Fruit fly (Drosophila melanogaster): ENCODE measurements around the gene Hibch.

DNA sequence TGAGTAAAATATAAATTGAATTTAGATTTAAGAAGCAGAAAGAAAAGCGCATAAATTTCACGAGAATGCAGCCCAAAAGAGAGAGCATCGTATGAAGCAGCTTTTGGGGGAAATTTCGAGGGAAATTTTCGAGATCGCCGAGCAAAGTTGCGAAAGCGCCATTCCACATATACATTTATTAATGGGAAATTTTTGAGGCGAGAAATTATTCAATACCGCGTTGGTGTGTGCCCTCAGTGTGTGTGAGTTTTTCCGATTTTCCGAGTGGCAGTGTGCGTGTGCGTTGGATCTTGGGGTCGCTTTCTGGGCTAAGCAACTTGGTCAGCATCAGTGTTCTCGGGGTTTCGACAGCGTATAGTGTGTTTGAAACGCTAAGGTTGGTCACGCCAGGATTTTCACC is 47.1 kb upstream of the Hibch start, which contains the start of gene Tm2:
- no peak for TF ChIP-seq fd96Ca (GFP tag; IDR thresholded peaks at IDR 0.05)
- no peak for TF ChIP-seq CG8301 (tag; optimal IDR thresholded peaks at IDR 0.05)
- TF ChIP-seq CG15710 (tag; optimal IDR thresholded peaks at IDR 0.05) = no peak
- no peak for TF ChIP-seq CG34367 (tag; optimal IDR thresholded peaks at IDR 0.05)
- no peak for TF ChIP-seq CG32121 (GFP tag; IDR thresholded peaks at IDR 0.05)
- TF ChIP-seq Pif1A (GFP tag; optimal IDR thresholded peaks at IDR 0.05) = no peak
- no peak for TF ChIP-seq EcR (GFP tag; optimal IDR thresholded peaks at IDR 0.05)
